Worm (Caenorhabditis elegans): Measurements from ENCODE around the gene F44F4.10.

DNA sequence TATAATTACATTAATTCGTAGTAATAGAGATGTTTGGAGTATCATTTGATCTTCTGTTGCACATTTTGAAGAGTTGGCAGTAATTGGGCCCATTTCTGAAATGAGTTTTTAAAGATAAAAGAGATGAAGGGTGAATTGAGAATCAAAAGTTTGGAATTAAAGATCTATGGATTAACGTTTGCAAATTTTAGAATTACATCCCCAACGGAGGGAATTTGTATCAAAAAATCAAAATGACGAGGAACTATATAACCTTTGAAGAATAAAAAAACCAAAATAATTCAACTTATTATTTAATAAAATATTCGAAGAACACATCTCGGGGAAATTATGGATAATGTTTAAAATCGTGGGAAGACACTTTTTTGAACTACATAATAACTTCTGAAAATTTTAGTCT lies 22.1 kb downstream of the F44F4.10 start, which contains the start of gene sra-10:
- no peak for TF ChIP-seq egl-27 (tag; optimal IDR thresholded peaks at IDR 0.05)
- TF ChIP-seq ztf-4 (tag; optimal IDR thresholded peaks at IDR 0.05) = no peak
- no peak for TF ChIP-seq elt-2 (tag; optimal IDR thresholded peaks at IDR 0.05)
- TF ChIP-seq elt-1 (tag; optimal IDR thresholded peaks at IDR 0.05) = no peak
- no peak for TF ChIP-seq pqm-1 (tag; optimal IDR thresholded peaks at IDR 0.05)
- TF ChIP-seq R02D3.7 (tag; optimal IDR thresholded peaks at IDR 0.05) = no peak
- TF ChIP-seq lin-39 (tag; optimal IDR thresholded peaks at IDR 0.05) = no peak
